Fruit fly (Drosophila melanogaster) whole organism, embryonic: ENCODE measurements around the gene Ifrd1.

Source experiments
- CG7556 ChIP-seq: fragments of 200-800 bp; sonication (Bioruptor generic); optimal IDR thresholded peaks from 2 replicates; lab custom pipeline; 2017; ENCODE audit warnings: missing biosample characterization, mild to moderate bottlenecking, missing genetic modification characterization
- CTCF ChIP-seq: fragments of 200-800 bp; sonication (Bioruptor generic); optimal IDR thresholded peaks from 2 replicates; lab custom pipeline; 2017; ENCODE audit warnings: missing biosample characterization, mild to moderate bottlenecking, missing genetic modification characterization, moderate library complexity
- Deaf1 ChIP-seq: fragments of 200-800 bp; optimal IDR thresholded peaks from 3 replicates; lab custom pipeline; 2019; ENCODE audit warnings: missing biosample characterization, mild to moderate bottlenecking, missing genetic modification characterization, moderate library complexity
- Elba2 ChIP-seq: fragments of 200-800 bp; sonication (Bioruptor generic); optimal IDR thresholded peaks from 3 replicates; lab custom pipeline; 2016; ENCODE audit warnings: missing biosample characterization, missing genetic modification characterization
- br ChIP-seq: fragments of >200 bp; optimal IDR thresholded peaks from 2 replicates; lab custom pipeline; 2017
- caup ChIP-seq: fragments of 200-800 bp; sonication (Bioruptor generic); optimal IDR thresholded peaks from 3 replicates; lab custom pipeline; 2017; ENCODE audit warnings: missing biosample characterization, mild to moderate bottlenecking, missing genetic modification characterization, moderate library complexity; ENCODE audit not compliant: severe bottlenecking
- jing ChIP-seq: fragments of 200-800 bp; sonication (Bioruptor generic); optimal IDR thresholded peaks from 2 replicates; lab custom pipeline; 2018; ENCODE audit warnings: missing biosample characterization, mild to moderate bottlenecking, missing genetic modification characterization
- sob ChIP-seq: fragments of 200-800 bp; sonication (Bioruptor generic); IDR thresholded peaks from 2 replicates; pipeline ENCODE4 v1.3.6; 2022; ENCODE audit warnings: missing biosample characterization, missing genetic modification characterization

dm6 chr2L:2897024-2897549 lies 22.8 kb upstream of the Ifrd1 start:
- peak; percentile 81 for TF ChIP-seq CG7556 (GFP tag; lab: Kevin White, UChicago)
- no peak for TF ChIP-seq br
- peak; percentile 80 for TF ChIP-seq sob
- peak; percentile 19 for TF ChIP-seq Deaf1 (tag; lab: Kevin White, UChicago)
- peak; percentile 70 for TF ChIP-seq caup (GFP tag; lab: Kevin White, UChicago)
- TF ChIP-seq jing (GFP tag; lab: Kevin White, UChicago): peak; percentile 83
- TF ChIP-seq CTCF (GFP tag; lab: Kevin White, UChicago): peak; percentile 25
- TF ChIP-seq Elba2: no peak
